Fruit fly (Drosophila melanogaster): ENCODE results near the gene CG6683.

- TF ChIP-seq Sox102F (GFP tag; optimal IDR thresholded peaks at IDR 0.05) = no peak
- peak; percentile 60 for TF ChIP-seq CG34406 (GFP tag; optimal IDR thresholded peaks at IDR 0.05)
- TF ChIP-seq Blimp-1 (GFP tag; optimal IDR thresholded peaks at IDR 0.05) = no peak
- peak; percentile 78 for TF ChIP-seq CG6163 (GFP tag; IDR thresholded peaks at IDR 0.05)
- no peak for TF ChIP-seq CG6808 (GFP tag; optimal IDR thresholded peaks at IDR 0.05)
- peak; percentile 6 for TF ChIP-seq CG6854 (GFP tag; optimal IDR thresholded peaks at IDR 0.05)
- TF ChIP-seq CG3919 (GFP tag; optimal IDR thresholded peaks at IDR 0.05) = no peak
- peak; percentile 92 for TF ChIP-seq Eip78C (GFP tag)
- peak; percentile 55 for TF ChIP-seq fkh (GFP tag; optimal IDR thresholded peaks at IDR 0.05)
- TF ChIP-seq CG8319 (GFP tag; optimal IDR thresholded peaks at IDR 0.05) = peak; percentile 14
- no peak for TF ChIP-seq CG11902 (GFP tag; optimal IDR thresholded peaks at IDR 0.05)
Measured at dm6 chr3L:8506975-8507441, 7.7 kb downstream of the CG6683 start, which contains the start of gene CG43163.

Data from whole organism, prepupa.